Worm (Caenorhabditis elegans): Measurements from ENCODE around the gene ugt-2.
A peak's percentile ranks its signal among the peaks of the same experiment; 100 is the strongest.

Gene ugt-2

ce11 chrV:10395173-10395766 is 3.3 kb upstream of the ugt-2 start, which contains the start of the genes col-151 and ugt-1:
col-151 (minus strand) TSS chrV:10395223.
ugt-1 (plus strand) TSS chrV:10395663.
- TF ChIP-seq odd-2 (tag; optimal IDR thresholded peaks at IDR 0.05) = no peak
- no peak for TF ChIP-seq eyg-1 (tag; optimal IDR thresholded peaks at IDR 0.05)
- no peak for TF ChIP-seq elt-4 (tag; optimal IDR thresholded peaks at IDR 0.05)
- no peak for TF ChIP-seq pros-1 (tag; optimal IDR thresholded peaks at IDR 0.05)
- no peak for TF ChIP-seq unc-3 (GFP tag; conservative IDR thresholded peaks at IDR 0.05)
- no peak for TF ChIP-seq unc-3 (tag; optimal IDR thresholded peaks at IDR 0.05)
- TF ChIP-seq unc-42 (tag; optimal IDR thresholded peaks at IDR 0.05) = no peak
- TF ChIP-seq hlh-8 (tag; optimal IDR thresholded peaks at IDR 0.05) = no peak
- TF ChIP-seq ceh-48 (tag; optimal IDR thresholded peaks at IDR 0.05) = no peak
- TF ChIP-seq hlh-13 (GFP tag; optimal IDR thresholded peaks at IDR 0.05) = no peak
- no peak for TF ChIP-seq pax-1 (tag; optimal IDR thresholded peaks at IDR 0.05)
- no peak for TF ChIP-seq ceh-9 (tag; optimal IDR thresholded peaks at IDR 0.05)
- TF ChIP-seq fkh-10 (GFP tag; optimal IDR thresholded peaks at IDR 0.05) = no peak
- no peak for TF ChIP-seq lin-11 (tag; optimal IDR thresholded peaks at IDR 0.05)
- TF ChIP-seq pha-4 (tag; optimal IDR thresholded peaks at IDR 0.05) = no peak
- TF ChIP-seq pat-9 (tag; optimal IDR thresholded peaks at IDR 0.05) = no peak
- no peak for TF ChIP-seq dve-1 (tag; optimal IDR thresholded peaks at IDR 0.05)
- no peak for TF ChIP-seq hlh-6 (tag; optimal IDR thresholded peaks at IDR 0.05)

- TF ChIP-seq ref-2 (tag; optimal IDR thresholded peaks at IDR 0.05) = no peak
- peak; percentile 77 for TF ChIP-seq elt-2 (tag; optimal IDR thresholded peaks at IDR 0.05)
Measured at ce11 chrV:10399290-10399689, 689 bp downstream of the ugt-2 start.

- no peak for TF ChIP-seq pha-4 (tag; optimal IDR thresholded peaks at IDR 0.05)
- no peak for TF ChIP-seq hlh-13 (GFP tag; optimal IDR thresholded peaks at IDR 0.05)
- no peak for TF ChIP-seq eyg-1 (tag; optimal IDR thresholded peaks at IDR 0.05)
- no peak for TF ChIP-seq sox-2 (GFP tag; IDR thresholded peaks at IDR 0.05)
- TF ChIP-seq hlh-30 (tag; optimal IDR thresholded peaks at IDR 0.05; ENCODE audit: insufficient read depth) = no peak
Measured at ce11 chrV:10402804-10403203, 4.2 kb downstream of the ugt-2 start, which contains the start of gene F15H10.8. F15H10.8 (minus strand) TSS chrV:10402904.

- TF ChIP-seq K02D7.2 (tag; optimal IDR thresholded peaks at IDR 0.05) (no peak), npax-4 (tag; optimal IDR thresholded peaks at IDR 0.05) (no peak), ceh-30 (tag; optimal IDR thresholded peaks at IDR 0.05) (no peak), ref-2 (tag; optimal IDR thresholded peaks at IDR 0.05) (no peak), ceh-31 (tag; optimal IDR thresholded peaks at IDR 0.05) (no peak), madf-2 (tag; optimal IDR thresholded peaks at IDR 0.05) (no peak), syd-9 (tag; optimal IDR thresholded peaks at IDR 0.05) (no peak), pag-3 (tag; optimal IDR thresholded peaks at IDR 0.05; ENCODE audit: borderline replicate concordance) (no peak), fkh-10 (GFP tag; optimal IDR thresholded peaks at IDR 0.05) (no peak), fkh-6 (tag; optimal IDR thresholded peaks at IDR 0.05) (no peak), pha-2 (tag; optimal IDR thresholded peaks at IDR 0.05) (no peak), ceh-22 (tag; optimal IDR thresholded peaks at IDR 0.05) (no peak), unc-42 (tag; optimal IDR thresholded peaks at IDR 0.05) (no peak), unc-86 (tag; optimal IDR thresholded peaks at IDR 0.05) (no peak), tbx-2 (tag; optimal IDR thresholded peaks at IDR 0.05) (no peak), dve-1 (tag; optimal IDR thresholded peaks at IDR 0.05) (no peak), odd-2 (tag; optimal IDR thresholded peaks at IDR 0.05) (no peak), che-1 (tag; optimal IDR thresholded peaks at IDR 0.05) (no peak), lim-6 (tag; optimal IDR thresholded peaks at IDR 0.05) (no peak)
Measured at ce11 chrV:10404701-10405100, 6.1 kb downstream of the ugt-2 start.

Measured in whole organism, late embryonic.